Worm (Caenorhabditis elegans) whole organism, mixed stage, embryonic: ENCODE results near the gene cyp-33A1.
"Not testable (repeated sequence)": the region's sequence is repeated elsewhere in the genome, so short reads cannot be mapped to it uniquely, and the experiment has no call there.

Experiments used
- ceh-43 ChIP-seq: fragments of 200-800 bp; sonication (Bioruptor generic); optimal IDR thresholded peaks from 2 replicates; lab custom pipeline; 2018; ENCODE audit warnings: mild to moderate bottlenecking, missing genetic modification characterization, moderate library complexity, missing compliant biosample characterization
- ceh-83 ChIP-seq: fragments of 200-800 bp; sonication (Bioruptor generic); optimal IDR thresholded peaks from 2 replicates; lab custom pipeline; 2018; ENCODE audit warnings: mild to moderate bottlenecking, missing genetic modification characterization, missing compliant biosample characterization
- ces-1 ChIP-seq: fragments of 150-350 bp; optimal IDR thresholded peaks from 2 replicates; lab custom pipeline; 2014; ENCODE audit warnings: missing biosample characterization, missing genetic modification reagents, missing genetic modification characterization
- cnd-1 ChIP-seq: fragments of 200-800 bp; sonication (Bioruptor generic); optimal IDR thresholded peaks from 2 replicates; lab custom pipeline; 2018; ENCODE audit warnings: mild to moderate bottlenecking, missing genetic modification characterization, missing compliant biosample characterization
- drap-1 ChIP-seq: fragments of 200-800 bp; sonication (Bioruptor generic); optimal IDR thresholded peaks from 3 replicates; lab custom pipeline; 2018; ENCODE audit warnings: mild to moderate bottlenecking, missing genetic modification characterization, missing compliant biosample characterization
- elt-1 ChIP-seq: sonication (generic microtip); optimal IDR thresholded peaks from 2 replicates; lab custom pipeline; 2017; ENCODE audit warnings: missing genetic modification characterization, mild to moderate bottlenecking, missing compliant biosample characterization, antibody characterized with exemption, moderate library complexity, borderline replicate concordance; ENCODE audit not compliant: insufficient read depth
- flh-1 ChIP-seq: fragments of 200-800 bp; sonication (Bioruptor generic); optimal IDR thresholded peaks from 2 replicates; lab custom pipeline; 2018; ENCODE audit warnings: mild to moderate bottlenecking, missing genetic modification characterization, moderate library complexity, missing compliant biosample characterization
- ham-2 ChIP-seq: fragments of 200-800 bp; sonication (Bioruptor generic); optimal IDR thresholded peaks from 2 replicates; lab custom pipeline; 2018; ENCODE audit warnings: mild to moderate bottlenecking, missing genetic modification characterization, missing compliant biosample characterization
- hlh-1 ChIP-seq: fragments of 150-350 bp; optimal IDR thresholded peaks from 2 replicates; lab custom pipeline; 2014; ENCODE audit warnings: missing biosample characterization, missing genetic modification reagents, missing genetic modification characterization
- lin-13 ChIP-seq: fragments of 150-350 bp; optimal IDR thresholded peaks from 2 replicates; lab custom pipeline; 2014; ENCODE audit warnings: missing biosample characterization, missing genetic modification characterization
- lin-32 ChIP-seq: fragments of 200-800 bp; sonication (Bioruptor generic); optimal IDR thresholded peaks from 2 replicates; lab custom pipeline; 2018; ENCODE audit warnings: mild to moderate bottlenecking, missing genetic modification characterization, missing compliant biosample characterization
- lsy-2 ChIP-seq: fragments of 150-350 bp; optimal IDR thresholded peaks from 2 replicates; lab custom pipeline; 2014; ENCODE audit warnings: missing biosample characterization, missing genetic modification characterization
- mab-5 ChIP-seq: fragments of 150-350 bp; optimal IDR thresholded peaks from 2 replicates; lab custom pipeline; 2014; ENCODE audit warnings: missing biosample characterization, missing genetic modification characterization
- mep-1 ChIP-seq: fragments of 150-350 bp; optimal IDR thresholded peaks from 2 replicates; lab custom pipeline; 2017; ENCODE audit warnings: missing biosample characterization, missing genetic modification reagents, missing genetic modification characterization, inconsistent platforms
- mls-2 ChIP-seq: sonication (generic microtip); optimal IDR thresholded peaks from 2 replicates; lab custom pipeline; 2016; ENCODE audit warnings: mild to moderate bottlenecking, missing genetic modification characterization, moderate library complexity, missing compliant biosample characterization
- nhr-12 ChIP-seq: fragments of 150-350 bp; optimal IDR thresholded peaks from 2 replicates; lab custom pipeline; 2014; ENCODE audit warnings: missing biosample characterization, missing genetic modification characterization
- nhr-2 ChIP-seq: fragments of 150-350 bp; optimal IDR thresholded peaks from 2 replicates; lab custom pipeline; 2014; ENCODE audit warnings: missing biosample characterization, missing genetic modification characterization
- nhr-76 ChIP-seq: sonication (generic microtip); optimal IDR thresholded peaks from 2 replicates; lab custom pipeline; 2017; ENCODE audit warnings: missing biosample characterization, missing genetic modification characterization
- pha-4 ChIP-seq: fragments of 150-350 bp; optimal IDR thresholded peaks from 2 replicates; lab custom pipeline; 2018; ENCODE audit warnings: missing biosample characterization, missing genetic modification reagents, missing genetic modification characterization
- sem-2 ChIP-seq: fragments of 200-800 bp; sonication (Bioruptor generic); optimal IDR thresholded peaks from 2 replicates; lab custom pipeline; 2018; ENCODE audit warnings: mild to moderate bottlenecking, missing genetic modification characterization, missing compliant biosample characterization
- snpc-4 ChIP-seq: fragments of 150-350 bp; optimal IDR thresholded peaks from 2 replicates; lab custom pipeline; 2014; ENCODE audit warnings: missing biosample characterization, missing genetic modification characterization
- sptf-1 ChIP-seq: sonication (generic microtip); optimal IDR thresholded peaks from 2 replicates; lab custom pipeline; 2017; ENCODE audit warnings: mild to moderate bottlenecking, missing genetic modification characterization, moderate library complexity, missing compliant biosample characterization
- tbx-8 ChIP-seq: fragments of 200-800 bp; sonication (Bioruptor generic); optimal IDR thresholded peaks from 2 replicates; lab custom pipeline; 2018; ENCODE audit warnings: mild to moderate bottlenecking, missing genetic modification characterization, moderate library complexity, missing compliant biosample characterization
- unc-120 ChIP-seq: sonication (generic microtip); optimal IDR thresholded peaks from 2 replicates; lab custom pipeline; 2017; ENCODE audit warnings: missing genetic modification characterization, missing compliant biosample characterization; ENCODE audit not compliant: poor library complexity, severe bottlenecking
- unc-39 ChIP-seq: fragments of 150-350 bp; optimal IDR thresholded peaks from 2 replicates; lab custom pipeline; 2014; ENCODE audit warnings: missing biosample characterization, missing genetic modification characterization
- zip-8 ChIP-seq: fragments of 150-350 bp; optimal IDR thresholded peaks from 2 replicates; lab custom pipeline; 2014; ENCODE audit warnings: missing biosample characterization, missing genetic modification characterization
- ztf-11 ChIP-seq: fragments of 150-350 bp; optimal IDR thresholded peaks from 2 replicates; lab custom pipeline; 2014; ENCODE audit warnings: missing biosample characterization, missing genetic modification characterization

The cyp-33A1 gene

ce11 chrV:7703536-7703935 is 22.3 kb upstream of the cyp-33A1 start, which contains the start of gene srsx-40:
Gene srsx-40, minus strand, starts transcription at chrV:7703636.
- not testable (repeated sequence) for TF ChIP-seq ceh-43 (GFP tag; lab: Kevin White, UChicago); tbx-8; lin-13
- TF ChIP-seq, all 35 proteins: peak for 0; not testable (repeated sequence) for 35

ce11 chrV:7696842-7697241 is 15.6 kb upstream of the cyp-33A1 start, which contains the start of gene ZK105.3:
Gene ZK105.3, plus strand, starts transcription at chrV:7697142.
- TF ChIP-seq zip-8 (tag; lab: Kevin White, UChicago) (no peak), sptf-1 (tag; lab: Kevin White, UChicago) (no peak), ceh-43 (GFP tag; lab: Kevin White, UChicago) (no peak), mep-1 (tag; lab: Kevin White, UChicago) (no peak), sem-2 (GFP tag; lab: Kevin White, UChicago) (no peak), pha-4 (tag; lab: Kevin White, UChicago) (no peak), lin-32 (GFP tag; lab: Kevin White, UChicago) (no peak), unc-39 (tag; lab: Kevin White, UChicago) (no peak), drap-1 (no peak), elt-1 (no peak), mls-2 (tag; lab: Kevin White, UChicago) (no peak), snpc-4 (tag; lab: Kevin White, UChicago) (no peak)

ce11 chrV:7693394-7693793 is 12.1 kb upstream of the cyp-33A1 start, which contains the start of gene C12D5.10:
Gene C12D5.10, minus strand, starts transcription at chrV:7693494.
- TF ChIP-seq cnd-1 = no peak
- TF ChIP-seq tbx-8 = no peak
- no peak for TF ChIP-seq flh-1
- TF ChIP-seq sptf-1 (tag; lab: Kevin White, UChicago) = no peak
- TF ChIP-seq unc-120 = no peak
- no peak for TF ChIP-seq mep-1 (tag; lab: Kevin White, UChicago)
- no peak for TF ChIP-seq lsy-2
- no peak for TF ChIP-seq hlh-1 (tag; lab: Kevin White, UChicago)
- TF ChIP-seq nhr-76 = no peak
- TF ChIP-seq nhr-2 (tag; lab: Kevin White, UChicago) = no peak
- no peak for TF ChIP-seq sem-2 (GFP tag; lab: Kevin White, UChicago)
- TF ChIP-seq lin-13 = no peak

- TF ChIP-seq unc-120 (no peak), nhr-2 (tag; lab: Kevin White, UChicago) (no peak), zip-8 (tag; lab: Kevin White, UChicago) (no peak), lsy-2 (no peak)
These were observed 9.4 kb upstream of the cyp-33A1 start for ce11 chrV:7690637-7691036.

- TF ChIP-seq cnd-1 (no peak), pha-4 (tag; lab: Kevin White, UChicago) (no peak), unc-120 (no peak), tbx-8 (no peak)
These were observed 8.6 kb upstream of the cyp-33A1 start, which contains the start of gene C12D5.9 for ce11 chrV:7689888-7690287. Gene C12D5.9, minus strand, starts transcription at chrV:7689988.

ce11 chrV:7686189-7686588 is 4.9 kb upstream of the cyp-33A1 start, which contains the start of the genes nhr-94 and nhr-152:
Gene nhr-94, minus strand, starts transcription at chrV:7686335.
Gene nhr-152, plus strand, starts transcription at chrV:7686350.
- TF ChIP-seq ztf-11 (tag; lab: Kevin White, UChicago) (no peak), nhr-2 (tag; lab: Kevin White, UChicago) (peak; percentile 81), nhr-12 (tag; lab: Kevin White, UChicago) (no peak), zip-8 (tag; lab: Kevin White, UChicago) (no peak), elt-1 (peak; percentile 49)

ce11 chrV:7683907-7684655 is 2.8 kb upstream of the cyp-33A1 start, which contains the start of gene sre-11:
Gene sre-11, minus strand, starts transcription at chrV:7683957.
- TF ChIP-seq unc-39 (tag; lab: Kevin White, UChicago) = no peak

- no peak for TF ChIP-seq ceh-83
- TF ChIP-seq ces-1 (GFP tag; lab: Kevin White, UChicago) = no peak
- TF ChIP-seq lin-32 (GFP tag; lab: Kevin White, UChicago) = no peak
- TF ChIP-seq ham-2 (GFP tag; lab: Kevin White, UChicago) = no peak
- TF ChIP-seq snpc-4 (tag; lab: Kevin White, UChicago) = no peak
- TF ChIP-seq zip-8 (tag; lab: Kevin White, UChicago) = no peak
- TF ChIP-seq elt-1 = no peak
- TF ChIP-seq hlh-1 (tag; lab: Kevin White, UChicago) = no peak
- TF ChIP-seq sem-2 (GFP tag; lab: Kevin White, UChicago) = no peak
- TF ChIP-seq mls-2 (tag; lab: Kevin White, UChicago) = no peak
- no peak for TF ChIP-seq cnd-1
- TF ChIP-seq tbx-8 = no peak
- TF ChIP-seq nhr-2 (tag; lab: Kevin White, UChicago) = no peak
- no peak for TF ChIP-seq mep-1 (tag; lab: Kevin White, UChicago)
- TF ChIP-seq mab-5 (tag; lab: Kevin White, UChicago) = no peak
These were observed 5.4 kb downstream of the cyp-33A1 start, which contains the start of gene C12D5.3 for ce11 chrV:7675904-7676303. Gene C12D5.3, plus strand, starts transcription at chrV:7676204.
